Worm (Caenorhabditis elegans) whole organism, L1 larva: Measurements from ENCODE around the gene chin-1.
A peak's percentile ranks its signal among the peaks of the same experiment; 100 is the strongest.

ENCODE experiments used
- C04F5.9 ChIP-seq: sonication (generic microtip); optimal IDR thresholded peaks from 2 replicates; lab custom pipeline; 2016; ENCODE audit warnings: missing genetic modification characterization, missing compliant biosample characterization
- C34B4.2 ChIP-seq: sonication (generic microtip); optimal IDR thresholded peaks from 2 replicates; lab custom pipeline; 2017; ENCODE audit warnings: mild to moderate bottlenecking, missing genetic modification characterization, missing compliant biosample characterization
- F16B12.6 ChIP-seq: fragments of 150-350 bp; optimal IDR thresholded peaks from 2 replicates; lab custom pipeline; 2014; ENCODE audit warnings: missing biosample characterization, missing genetic modification characterization
- Y116A8C.19 ChIP-seq: sonication (generic microtip); optimal IDR thresholded peaks from 2 replicates; lab custom pipeline; 2016; ENCODE audit warnings: missing compliant biosample characterization, missing genetic modification characterization, borderline replicate concordance
- aha-1 ChIP-seq: fragments of 150-350 bp; optimal IDR thresholded peaks from 2 replicates; lab custom pipeline; 2014; ENCODE audit warnings: missing biosample characterization, missing genetic modification characterization
- ama-1 ChIP-seq: fragments of 150-350 bp; optimal IDR thresholded peaks from 2 replicates; lab custom pipeline; 2014
- blmp-1 ChIP-seq: fragments of 150-350 bp; optimal IDR thresholded peaks from 2 replicates; lab custom pipeline; 2014; ENCODE audit warnings: missing biosample characterization, missing genetic modification characterization
- ceh-63 ChIP-seq: fragments of 200-800 bp; sonication (Bioruptor generic); optimal IDR thresholded peaks from 2 replicates; lab custom pipeline; 2018; ENCODE audit warnings: mild to moderate bottlenecking, missing genetic modification characterization, missing compliant biosample characterization
- ceh-8 ChIP-seq: fragments of 200-800 bp; sonication (Bioruptor generic); optimal IDR thresholded peaks from 2 replicates; lab custom pipeline; 2018; ENCODE audit warnings: mild to moderate bottlenecking, missing genetic modification characterization, moderate library complexity, missing compliant biosample characterization
- ceh-82 ChIP-seq, 3 experiments: fragments of 150-350 bp in 1 of 3; sonication (generic microtip) in 2 of 3; optimal IDR thresholded peaks; 2 replicates each; lab custom pipeline; 2014 to 2017; ENCODE audit warnings: missing biosample characterization in 3 of 3, missing genetic modification characterization in 3 of 3
- ceh-88 ChIP-seq: fragments of 200-800 bp; sonication (Bioruptor generic); IDR thresholded peaks from 2 replicates; pipeline ENCODE4 v1.3.6; 2022; ENCODE audit warnings: missing genetic modification characterization, missing compliant biosample characterization
- ceh-90 ChIP-seq: sonication (generic microtip); optimal IDR thresholded peaks from 2 replicates; lab custom pipeline; 2016; ENCODE audit warnings: missing genetic modification characterization, missing compliant biosample characterization
- ces-1 ChIP-seq: fragments of 150-350 bp; optimal IDR thresholded peaks from 2 replicates; lab custom pipeline; 2014; ENCODE audit warnings: missing biosample characterization, missing genetic modification reagents, missing genetic modification characterization
- dpl-1 ChIP-seq, 3 experiments: fragments of 150-350 bp in 2 of 3; sonication (generic microtip) in 1 of 3; optimal IDR thresholded peaks; 2 replicates each; lab custom pipeline; 2014 to 2017; ENCODE audit warnings: missing biosample characterization in 3 of 3, missing genetic modification characterization in 3 of 3, missing genetic modification reagents in 3 of 3
- efl-1 ChIP-seq, 4 experiments: fragments of 150-350 bp; optimal IDR thresholded peaks in 3 of 4; peaks in 1 of 4; 1 replicate in 1 of 4; 2 replicates in 3 of 4; lab custom pipeline; 2014; ENCODE audit warnings: missing biosample characterization in 2 of 4, missing genetic modification characterization in 2 of 4, missing genetic modification reagents in 2 of 4
- efl-3 ChIP-seq: fragments of 200-800 bp; sonication (Bioruptor generic); optimal IDR thresholded peaks from 2 replicates; lab custom pipeline; 2018; ENCODE audit warnings: mild to moderate bottlenecking, missing genetic modification characterization, missing compliant biosample characterization
- egl-27 ChIP-seq, 2 experiments: fragments of 150-350 bp in 1 of 2; sonication (generic microtip); optimal IDR thresholded peaks; 3 replicates each; lab custom pipeline; 2017 to 2018; ENCODE audit warnings: missing biosample characterization in 2 of 2, missing genetic modification characterization in 2 of 2, missing genetic modification reagents in 2 of 2
- elt-2 ChIP-seq: sonication (generic microtip); optimal IDR thresholded peaks from 2 replicates; lab custom pipeline; 2016; ENCODE audit warnings: missing genetic modification characterization, mild to moderate bottlenecking, inconsistent platforms, missing compliant biosample characterization, missing genetic modification reagents
- ets-5 ChIP-seq: fragments of 200-800 bp; sonication (Bioruptor generic); IDR thresholded peaks from 2 replicates; pipeline ENCODE4 v1.3.6; 2022; ENCODE audit warnings: missing genetic modification characterization, missing compliant biosample characterization
- fos-1 ChIP-seq: fragments of 150-350 bp; optimal IDR thresholded peaks from 2 replicates; lab custom pipeline; 2014; ENCODE audit warnings: missing biosample characterization, missing genetic modification characterization
- grh-1 ChIP-seq: fragments of 200-800 bp; sonication (Bioruptor generic); IDR thresholded peaks from 2 replicates; pipeline ENCODE4 v1.3.6; 2022; ENCODE audit warnings: missing genetic modification reagents, missing genetic modification characterization, missing compliant biosample characterization
- hlh-4 ChIP-seq: sonication (generic microtip); optimal IDR thresholded peaks from 2 replicates; lab custom pipeline; 2016; ENCODE audit warnings: mild to moderate bottlenecking, missing genetic modification characterization, missing compliant biosample characterization
- isw-1 ChIP-seq: fragments of 200-800 bp; sonication (Bioruptor generic); IDR thresholded peaks from 2 replicates; pipeline ENCODE4 v1.3.6; 2022; ENCODE audit warnings: missing genetic modification characterization, missing compliant biosample characterization
- lin-15B ChIP-seq: fragments of 150-350 bp; sonication (generic microtip); optimal IDR thresholded peaks from 3 replicates; lab custom pipeline; 2014; ENCODE audit warnings: missing biosample characterization, missing genetic modification characterization
- lir-3 ChIP-seq: sonication (generic microtip); optimal IDR thresholded peaks from 2 replicates; lab custom pipeline; 2016; ENCODE audit warnings: mild to moderate bottlenecking, missing genetic modification characterization, moderate library complexity, missing compliant biosample characterization; ENCODE audit not compliant: poor library complexity
- lsy-2 ChIP-seq, 2 experiments: fragments of 150-350 bp; optimal IDR thresholded peaks; 2 replicates each; lab custom pipeline; 2014; ENCODE audit warnings: missing biosample characterization in 2 of 2, missing genetic modification characterization in 2 of 2
- mab-9 ChIP-seq: fragments of 200-800 bp; sonication (Bioruptor generic); IDR thresholded peaks from 2 replicates; pipeline ENCODE4 v1.3.6; 2022; ENCODE audit warnings: missing genetic modification reagents, missing genetic modification characterization, missing compliant biosample characterization
- mdl-1 ChIP-seq, 2 experiments: fragments of 150-350 bp; optimal IDR thresholded peaks; 2 replicates each; lab custom pipeline; 2014 to 2017; ENCODE audit warnings: missing biosample characterization in 2 of 2, missing genetic modification characterization in 2 of 2, inconsistent platforms in 1 of 2
- mef-2 ChIP-seq: fragments of 150-350 bp; optimal IDR thresholded peaks from 2 replicates; lab custom pipeline; 2014; ENCODE audit warnings: missing biosample characterization, missing genetic modification characterization
- mep-1 ChIP-seq: fragments of 150-350 bp; optimal IDR thresholded peaks from 2 replicates; lab custom pipeline; 2014; ENCODE audit warnings: missing biosample characterization, missing genetic modification characterization
- nhr-11 ChIP-seq: fragments of 150-350 bp; optimal IDR thresholded peaks from 2 replicates; lab custom pipeline; 2014; ENCODE audit warnings: missing biosample characterization, missing genetic modification characterization
- nhr-20 ChIP-seq: sonication (generic microtip); optimal IDR thresholded peaks from 2 replicates; lab custom pipeline; 2016; ENCODE audit warnings: mild to moderate bottlenecking, missing genetic modification characterization, missing compliant biosample characterization
- nhr-237 ChIP-seq: fragments of 150-350 bp; optimal IDR thresholded peaks from 2 replicates; lab custom pipeline; 2014; ENCODE audit warnings: missing biosample characterization, missing genetic modification characterization
- nhr-28 ChIP-seq: fragments of 150-350 bp; optimal IDR thresholded peaks from 2 replicates; lab custom pipeline; 2014; ENCODE audit warnings: missing biosample characterization, missing genetic modification characterization
- nhr-47 ChIP-seq: sonication (generic microtip); optimal IDR thresholded peaks from 2 replicates; lab custom pipeline; 2016; ENCODE audit warnings: mild to moderate bottlenecking, missing genetic modification characterization, moderate library complexity, missing compliant biosample characterization
- nhr-76 ChIP-seq: sonication (generic microtip); optimal IDR thresholded peaks from 2 replicates; lab custom pipeline; 2017; ENCODE audit warnings: missing biosample characterization, missing genetic modification characterization
- nhr-84 ChIP-seq: sonication (generic microtip); optimal IDR thresholded peaks from 2 replicates; lab custom pipeline; 2017; ENCODE audit warnings: missing biosample characterization, missing genetic modification characterization
- nhr-90 ChIP-seq: sonication (generic microtip); optimal IDR thresholded peaks from 2 replicates; lab custom pipeline; 2016; ENCODE audit warnings: mild to moderate bottlenecking, missing genetic modification characterization, missing compliant biosample characterization; ENCODE audit not compliant: poor library complexity
- pag-3 ChIP-seq: sonication (generic microtip); optimal IDR thresholded peaks from 2 replicates; lab custom pipeline; 2017; ENCODE audit warnings: missing genetic modification characterization, mild to moderate bottlenecking, missing compliant biosample characterization, antibody characterized with exemption, borderline replicate concordance; ENCODE audit not compliant: insufficient read depth
- pax-3 ChIP-seq: fragments of 200-800 bp; sonication (Bioruptor generic); optimal IDR thresholded peaks from 2 replicates; lab custom pipeline; 2018; ENCODE audit warnings: mild to moderate bottlenecking, missing genetic modification characterization, moderate library complexity, missing compliant biosample characterization
- pqm-1 ChIP-seq: sonication (generic microtip); optimal IDR thresholded peaks from 3 replicates; lab custom pipeline; 2017; ENCODE audit warnings: missing biosample characterization, missing genetic modification characterization
- skn-1 ChIP-seq: fragments of 150-350 bp; optimal IDR thresholded peaks from 2 replicates; lab custom pipeline; 2014; ENCODE audit warnings: missing biosample characterization, missing genetic modification characterization
- snu-23 ChIP-seq: sonication (generic microtip); optimal IDR thresholded peaks from 2 replicates; lab custom pipeline; 2016; ENCODE audit warnings: missing genetic modification characterization, missing compliant biosample characterization
- sox-4 ChIP-seq: sonication (generic microtip); optimal IDR thresholded peaks from 2 replicates; lab custom pipeline; 2016; ENCODE audit warnings: missing genetic modification characterization, missing compliant biosample characterization
- sptf-1 ChIP-seq: fragments of 150-350 bp; optimal IDR thresholded peaks from 2 replicates; lab custom pipeline; 2014; ENCODE audit warnings: missing biosample characterization, missing genetic modification characterization
- swsn-7 ChIP-seq: sonication (generic microtip); optimal IDR thresholded peaks from 2 replicates; lab custom pipeline; 2016; ENCODE audit warnings: missing genetic modification characterization, missing compliant biosample characterization
- tbx-2 ChIP-seq: sonication (generic microtip); optimal IDR thresholded peaks from 2 replicates; lab custom pipeline; 2016; ENCODE audit warnings: missing genetic modification characterization, missing compliant biosample characterization
- unc-130 ChIP-seq: fragments of 150-350 bp; optimal IDR thresholded peaks from 2 replicates; lab custom pipeline; 2017; ENCODE audit warnings: missing biosample characterization, missing genetic modification characterization, inconsistent platforms
- unc-62 ChIP-seq: fragments of 150-350 bp; optimal IDR thresholded peaks from 2 replicates; lab custom pipeline; 2014; ENCODE audit warnings: missing biosample characterization, missing genetic modification reagents, missing genetic modification characterization
- unc-86 ChIP-seq: sonication (generic microtip); optimal IDR thresholded peaks from 2 replicates; lab custom pipeline; 2016; ENCODE audit warnings: missing genetic modification characterization, missing compliant biosample characterization
- unc-98 ChIP-seq: fragments of 200-800 bp; sonication (Bioruptor generic); IDR thresholded peaks from 2 replicates; pipeline ENCODE4 v1.3.6; 2022; ENCODE audit warnings: missing genetic modification characterization, missing compliant biosample characterization
- vab-15 ChIP-seq: sonication (generic microtip); optimal IDR thresholded peaks from 2 replicates; lab custom pipeline; 2017; ENCODE audit warnings: missing genotype, mild to moderate bottlenecking, missing genetic modification characterization, missing compliant biosample characterization
- ztf-11 ChIP-seq, 2 experiments: sonication (generic microtip); optimal IDR thresholded peaks; 2 replicates each; lab custom pipeline; 2016 to 2017; ENCODE audit warnings: missing genetic modification characterization in 2 of 2, missing biosample characterization in 1 of 2, missing compliant biosample characterization in 1 of 2
- ztf-4 ChIP-seq: fragments of 150-350 bp; optimal IDR thresholded peaks from 2 replicates; lab custom pipeline; 2014; ENCODE audit warnings: missing biosample characterization, missing genetic modification characterization

Gene chin-1

ce11 chrIII:1037173-1037572 is at the start of gene chin-1, which contains the start of gene BE0003N10.1:
chin-1 (minus strand) TSS chrIII:1037212.
BE0003N10.1 (plus strand) TSS chrIII:1037492.
- no peak for TF ChIP-seq skn-1
- TF ChIP-seq C34B4.2 (tag; lab: Kevin White, UChicago): no peak
- TF ChIP-seq lin-15B: peak; percentile 23
- TF ChIP-seq egl-27 (tag; optimal IDR thresholded peaks at IDR 0.05; lab: Kevin White, UChicago): no peak
- TF ChIP-seq dpl-1 (GFP tag; optimal IDR thresholded peaks at IDR 0.05; lab: Kevin White, UChicago): peak; percentile 47 to 74 (median 69)
- TF ChIP-seq sox-4 (tag; lab: Kevin White, UChicago): no peak
- TF ChIP-seq mep-1 (tag; lab: Kevin White, UChicago): peak; percentile 85
- peak; percentile 42 for TF ChIP-seq F16B12.6 (tag; lab: Kevin White, UChicago)
- TF ChIP-seq ceh-90 (tag; lab: Kevin White, UChicago): no peak
- no peak for TF ChIP-seq elt-2 (tag; lab: Kevin White, UChicago)
- TF ChIP-seq grh-1: no peak
- TF ChIP-seq nhr-84: no peak
- TF ChIP-seq nhr-237: no peak
- TF ChIP-seq blmp-1 (tag; lab: Kevin White, UChicago): peak; percentile 39
- no peak for TF ChIP-seq nhr-28 (tag; lab: Kevin White, UChicago)
- TF ChIP-seq pag-3 (tag; lab: Kevin White, UChicago): no peak
- TF ChIP-seq unc-130 (tag; lab: Kevin White, UChicago): no peak
- no peak for TF ChIP-seq ces-1 (GFP tag; lab: Kevin White, UChicago)
- TF ChIP-seq sptf-1 (tag; lab: Kevin White, UChicago): no peak
- TF ChIP-seq nhr-76: no peak
- no peak for TF ChIP-seq ets-5 (GFP tag; lab: Robert Waterston, UW)
- no peak for TF ChIP-seq ztf-11 (tag; optimal IDR thresholded peaks at IDR 0.05; lab: Kevin White, UChicago)
- no peak for TF ChIP-seq unc-98 (GFP tag; lab: Robert Waterston, UW)
- TF ChIP-seq nhr-47: no peak
- no peak for TF ChIP-seq lir-3 (tag; lab: Kevin White, UChicago)
- TF ChIP-seq aha-1 (tag; lab: Kevin White, UChicago): no peak
- no peak for TF ChIP-seq ztf-4
- no peak for TF ChIP-seq ama-1 (lab: Kevin White, UChicago)
- TF ChIP-seq nhr-90 (tag; lab: Kevin White, UChicago): peak; percentile 42
- no peak for TF ChIP-seq pqm-1 (tag; lab: Kevin White, UChicago)
- no peak for TF ChIP-seq hlh-4
- no peak for TF ChIP-seq mef-2 (tag; lab: Kevin White, UChicago)
- TF ChIP-seq lsy-2 (tag; optimal IDR thresholded peaks at IDR 0.05; lab: Kevin White, UChicago): peak; percentile 70 to 76
- TF ChIP-seq vab-15: no peak
- no peak for TF ChIP-seq unc-86 (tag; lab: Kevin White, UChicago)
- TF ChIP-seq mdl-1 (tag; optimal IDR thresholded peaks at IDR 0.05; lab: Kevin White, UChicago): no peak
- TF ChIP-seq ceh-63 (GFP tag; lab: Kevin White, UChicago): no peak
- peak; percentile 54 for TF ChIP-seq tbx-2
- TF ChIP-seq nhr-11 (tag; lab: Kevin White, UChicago): no peak
- peak; percentile 59 for TF ChIP-seq isw-1 (GFP tag; lab: Robert Waterston, UW)
- TF ChIP-seq efl-1 (optimal IDR thresholded peaks at IDR 0.05; lab: Kevin White, UChicago): peak; percentile 47 to 70
- TF ChIP-seq efl-1 (GFP tag; optimal IDR thresholded peaks at IDR 0.05 in 1 of 2; lab: Kevin White, UChicago): peak; percentile 67 to 97
- peak; percentile 27 for TF ChIP-seq C04F5.9 (tag; lab: Kevin White, UChicago)
- TF ChIP-seq unc-62: no peak
- TF ChIP-seq ceh-8 (GFP tag; lab: Kevin White, UChicago): no peak
- TF ChIP-seq ceh-82 (tag; optimal IDR thresholded peaks at IDR 0.05; lab: Kevin White, UChicago): peak; percentile 38 to 71 (median 41)
- no peak for TF ChIP-seq fos-1 (tag; lab: Kevin White, UChicago)
- peak; percentile 26 for TF ChIP-seq nhr-20 (tag; lab: Kevin White, UChicago)
- no peak for TF ChIP-seq pax-3
- no peak for TF ChIP-seq efl-3 (GFP tag; lab: Kevin White, UChicago)
- peak; percentile 65 for TF ChIP-seq snu-23 (GFP tag; lab: Kevin White, UChicago)
- no peak for TF ChIP-seq mab-9 (GFP tag; lab: Robert Waterston, UW)
- TF ChIP-seq ceh-88 (GFP tag; lab: Robert Waterston, UW): no peak
- TF ChIP-seq Y116A8C.19 (tag; lab: Kevin White, UChicago): no peak
- TF ChIP-seq swsn-7 (tag; lab: Kevin White, UChicago): peak; percentile 55
